Worm (Caenorhabditis elegans): Measurements from ENCODE around the gene scav-5.

scav-5 gene

DNA sequence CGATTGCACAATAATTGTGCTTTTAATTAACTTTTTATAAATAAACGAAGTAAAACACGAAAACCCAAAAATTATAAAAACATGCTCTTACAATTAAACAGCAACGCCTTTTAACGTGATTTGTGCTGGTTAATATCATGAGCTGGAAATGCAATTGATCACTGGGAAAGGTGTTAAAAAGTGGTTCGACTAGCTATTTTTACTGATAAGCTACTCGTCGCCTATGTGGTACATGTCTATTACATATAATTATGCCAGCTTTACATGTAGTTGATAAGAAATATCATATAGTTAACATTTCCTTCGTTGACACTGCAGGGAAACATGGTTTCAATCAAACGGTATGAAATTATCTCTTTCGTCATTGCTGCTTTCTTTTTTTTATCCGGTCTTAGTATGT, at the start of gene scav-5:
Gene scav-5, plus strand, starts transcription at position 297 of the 400 bp plus-strand sequence.
- no peak for TF ChIP-seq W03F9.2 (tag; optimal IDR thresholded peaks at IDR 0.05)
- no peak for TF ChIP-seq dao-5 (tag; optimal IDR thresholded peaks at IDR 0.05)
- TF ChIP-seq him-1 (tag; optimal IDR thresholded peaks at IDR 0.05): no peak

DNA sequence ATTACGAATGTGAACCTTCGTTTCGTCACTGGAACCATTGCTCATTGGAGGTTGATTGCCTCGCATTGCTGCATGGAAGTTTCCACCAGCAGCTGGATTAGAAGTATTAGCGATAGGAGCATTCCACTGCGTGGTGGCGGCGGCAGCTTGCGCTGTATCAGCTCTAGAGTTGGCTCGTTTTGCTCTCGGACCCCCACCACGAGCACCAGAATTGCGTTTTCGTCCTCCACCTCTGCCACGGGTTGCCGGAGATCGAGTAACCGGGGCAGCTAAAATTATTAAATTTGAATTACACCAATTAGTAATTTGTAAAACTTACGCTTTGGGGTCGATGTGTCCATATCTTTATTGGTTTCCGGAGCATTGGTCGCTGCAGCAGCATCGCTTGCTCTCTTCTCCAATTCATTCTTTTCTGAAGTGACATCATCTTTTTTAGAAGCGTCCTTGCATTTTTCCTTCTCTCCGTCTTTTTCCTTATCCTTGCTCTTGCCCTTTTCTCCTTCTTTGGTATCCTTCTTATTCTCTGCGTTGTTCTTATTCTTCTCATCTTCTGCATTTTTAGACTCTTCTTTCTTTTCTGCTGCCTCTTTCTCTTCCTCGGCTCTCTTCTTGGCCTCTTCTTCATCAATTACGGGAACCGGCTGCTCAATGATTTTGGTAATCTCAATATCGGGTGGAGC, 43.9 kb upstream of the scav-5 start:
- TF ChIP-seq him-1 (tag; optimal IDR thresholded peaks at IDR 0.05): no peak
- no peak for TF ChIP-seq W03F9.2 (tag; optimal IDR thresholded peaks at IDR 0.05)
- no peak for TF ChIP-seq dao-5 (tag; optimal IDR thresholded peaks at IDR 0.05)

DNA sequence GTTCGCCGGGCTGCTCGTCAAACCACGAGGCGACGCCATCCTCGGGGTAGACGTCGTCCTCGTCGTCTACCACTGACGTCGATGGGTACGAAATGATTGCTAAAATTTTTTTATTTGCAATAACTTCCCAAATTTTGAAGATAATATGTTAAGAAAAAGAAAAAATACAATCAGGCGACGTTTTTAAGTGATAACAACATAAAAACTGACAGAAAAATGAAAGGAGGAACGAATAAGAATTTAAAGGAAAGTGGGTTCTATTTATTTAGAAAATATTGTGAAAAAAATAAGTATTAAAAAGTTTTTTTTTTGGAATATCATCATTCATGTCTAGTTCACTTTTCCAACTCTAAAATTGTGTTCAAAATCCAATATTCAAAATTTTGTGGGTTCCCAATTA, 36.0 kb upstream of the scav-5 start, which contains the start of gene dpy-22:
Gene dpy-22, minus strand, starts transcription at position 101 of the 400 bp plus-strand sequence.
- TF ChIP-seq W03F9.2 (tag; optimal IDR thresholded peaks at IDR 0.05): no peak
- no peak for TF ChIP-seq him-1 (tag; optimal IDR thresholded peaks at IDR 0.05)
- no peak for TF ChIP-seq dao-5 (tag; optimal IDR thresholded peaks at IDR 0.05)

DNA sequence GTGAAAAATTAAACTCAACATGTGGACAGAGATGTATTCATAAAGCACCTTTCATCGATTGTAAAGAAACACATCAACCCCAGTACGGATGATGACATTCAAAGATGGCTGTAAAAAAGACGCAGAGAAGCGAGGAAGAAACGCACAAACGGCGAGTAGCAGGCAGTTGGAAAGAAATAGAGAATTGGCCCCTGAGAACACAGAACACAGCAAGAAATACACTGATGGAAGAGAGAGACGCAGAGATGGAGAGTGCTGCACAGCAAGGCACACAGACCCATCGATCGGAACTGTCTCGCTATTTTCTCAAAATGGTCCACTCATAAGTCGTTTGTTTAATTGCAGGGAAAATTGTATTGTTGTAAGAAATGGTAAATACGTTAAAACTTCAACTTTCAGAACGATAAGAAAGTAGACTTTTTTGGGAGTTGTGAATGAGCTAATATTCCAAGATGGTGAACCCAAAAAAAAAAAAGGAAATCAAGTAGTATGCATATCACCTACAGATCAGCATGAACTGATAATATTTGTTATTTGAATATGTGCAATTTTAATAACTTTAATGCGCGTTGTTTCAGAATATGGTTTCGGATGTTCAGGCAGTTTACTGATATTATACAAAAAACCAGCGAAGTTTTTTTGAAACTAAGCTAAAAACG, 35.4 kb upstream of the scav-5 start:
- TF ChIP-seq dao-5 (tag; optimal IDR thresholded peaks at IDR 0.05): peak; percentile 14
- no peak for TF ChIP-seq him-1 (tag; optimal IDR thresholded peaks at IDR 0.05)

DNA sequence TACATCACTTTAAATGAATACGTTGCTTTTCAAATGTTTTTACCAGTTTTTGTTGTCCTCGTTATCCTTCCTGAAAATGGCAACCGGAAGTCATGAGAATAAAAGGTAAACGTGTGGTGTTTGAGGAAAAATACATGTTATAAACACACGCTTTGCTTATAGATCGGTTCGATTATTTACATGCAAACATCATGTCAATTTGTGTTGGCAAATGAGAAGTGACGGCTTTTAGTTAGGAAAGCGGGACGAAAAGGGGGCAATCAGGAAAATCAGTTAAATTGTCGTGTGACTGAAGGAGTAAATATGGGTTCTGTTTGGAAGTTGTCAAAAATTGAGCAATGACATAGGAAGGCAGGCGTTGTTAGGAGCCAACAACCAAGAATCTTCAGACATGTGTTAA, 26.9 kb upstream of the scav-5 start, which contains the start of gene rrc-1:
Gene rrc-1, minus strand, starts transcription at position 74 of the 400 bp plus-strand sequence.
- no peak for TF ChIP-seq him-1 (tag; optimal IDR thresholded peaks at IDR 0.05)
- TF ChIP-seq W03F9.2 (tag; optimal IDR thresholded peaks at IDR 0.05): no peak
- no peak for TF ChIP-seq dao-5 (tag; optimal IDR thresholded peaks at IDR 0.05)

DNA sequence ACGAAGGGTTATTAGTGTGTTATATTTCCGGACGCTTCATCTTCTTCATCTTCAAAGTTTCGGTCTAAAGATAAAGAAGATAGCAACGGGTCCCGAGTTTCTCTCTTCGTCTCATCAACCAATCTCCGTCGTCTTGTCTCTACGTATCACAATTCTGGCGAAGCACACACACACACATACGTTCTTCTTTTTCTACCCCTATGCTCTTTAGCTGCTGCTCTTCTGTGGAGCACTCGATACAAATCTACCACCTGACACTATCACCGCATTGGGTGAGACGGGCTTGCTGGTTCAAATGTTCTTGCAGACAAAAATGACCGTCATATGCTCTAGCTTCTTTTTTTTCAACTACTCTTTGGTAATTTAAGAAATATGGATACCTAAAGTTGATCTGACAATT, 25.8 kb upstream of the scav-5 start:
- TF ChIP-seq W03F9.2 (tag; optimal IDR thresholded peaks at IDR 0.05): no peak
- TF ChIP-seq him-1 (tag; optimal IDR thresholded peaks at IDR 0.05): no peak
- no peak for TF ChIP-seq dao-5 (tag; optimal IDR thresholded peaks at IDR 0.05)

DNA sequence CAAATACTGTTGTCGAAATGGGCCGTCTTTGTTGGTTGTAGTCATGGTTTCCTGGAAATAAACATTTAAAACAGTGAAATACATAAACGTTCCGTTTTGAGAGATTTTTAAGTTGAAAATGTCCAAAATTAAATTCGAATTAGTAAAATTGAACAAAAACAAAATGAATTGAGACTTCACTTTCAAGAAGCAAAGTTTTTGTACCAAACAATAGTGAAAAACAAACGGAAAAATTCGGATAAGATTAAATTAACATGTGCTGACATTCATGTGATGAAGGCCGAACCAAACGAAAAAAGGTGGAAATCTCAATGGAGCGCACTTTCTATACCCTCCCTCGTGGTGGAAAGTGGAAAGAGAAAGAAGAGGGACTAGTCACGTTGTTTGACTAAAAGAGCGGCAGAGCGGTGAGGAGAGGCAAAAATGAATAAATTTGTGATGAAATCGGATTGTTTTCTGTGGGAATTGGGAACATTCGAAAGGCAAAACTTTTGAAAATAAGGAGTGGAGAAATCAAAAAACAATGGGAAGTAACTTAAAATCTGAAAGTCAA, 20.1 kb upstream of the scav-5 start, which contains the start of gene ipla-2:
Gene ipla-2, minus strand, starts transcription at position 51 of the 553 bp plus-strand sequence.
- TF ChIP-seq W03F9.2 (tag; optimal IDR thresholded peaks at IDR 0.05) (peak; percentile 72), dao-5 (tag; optimal IDR thresholded peaks at IDR 0.05) (no peak)

DNA sequence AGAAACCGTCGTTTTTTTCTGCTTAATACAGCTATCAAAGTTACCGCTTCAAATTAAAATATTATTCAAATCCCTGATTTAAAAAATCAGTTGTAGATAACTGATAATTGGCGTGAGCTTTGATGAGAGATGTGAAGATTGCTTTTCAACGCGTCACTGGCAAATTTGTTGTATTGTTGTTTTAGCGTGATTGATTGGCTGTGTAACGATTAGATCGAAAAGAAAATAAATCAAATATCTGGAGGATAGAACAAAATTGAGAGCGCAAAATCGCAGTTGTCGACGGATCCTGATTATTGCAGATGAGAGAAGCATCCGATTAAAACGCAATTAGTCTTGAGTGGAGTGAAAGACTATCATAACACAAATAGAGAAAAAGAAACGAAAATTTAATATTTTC, 17.3 kb upstream of the scav-5 start:
- TF ChIP-seq him-1 (tag; optimal IDR thresholded peaks at IDR 0.05): no peak
- TF ChIP-seq W03F9.2 (tag; optimal IDR thresholded peaks at IDR 0.05): no peak
- TF ChIP-seq dao-5 (tag; optimal IDR thresholded peaks at IDR 0.05): no peak

DNA sequence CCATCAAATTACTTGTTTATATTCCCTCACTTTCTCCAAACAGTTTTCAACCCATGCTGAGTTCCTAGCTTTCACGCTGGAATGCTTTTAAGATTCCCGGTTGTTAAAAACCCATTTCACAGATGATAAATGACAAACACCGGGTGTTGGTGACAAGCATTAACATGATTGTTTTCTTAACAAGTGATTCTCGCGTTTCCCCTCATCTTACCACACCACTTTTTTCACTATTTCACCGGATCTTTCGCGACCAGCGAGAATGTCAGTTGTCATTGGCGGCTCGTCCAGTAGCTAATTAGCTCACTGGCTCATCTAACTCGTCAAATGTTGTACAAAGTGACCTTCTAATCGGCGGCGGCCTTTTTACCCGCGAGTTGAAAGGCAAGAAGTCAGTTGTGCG, 16.1 kb upstream of the scav-5 start:
- TF ChIP-seq dao-5 (tag; optimal IDR thresholded peaks at IDR 0.05) (no peak), him-1 (tag; optimal IDR thresholded peaks at IDR 0.05) (no peak), W03F9.2 (tag; optimal IDR thresholded peaks at IDR 0.05) (no peak)

DNA sequence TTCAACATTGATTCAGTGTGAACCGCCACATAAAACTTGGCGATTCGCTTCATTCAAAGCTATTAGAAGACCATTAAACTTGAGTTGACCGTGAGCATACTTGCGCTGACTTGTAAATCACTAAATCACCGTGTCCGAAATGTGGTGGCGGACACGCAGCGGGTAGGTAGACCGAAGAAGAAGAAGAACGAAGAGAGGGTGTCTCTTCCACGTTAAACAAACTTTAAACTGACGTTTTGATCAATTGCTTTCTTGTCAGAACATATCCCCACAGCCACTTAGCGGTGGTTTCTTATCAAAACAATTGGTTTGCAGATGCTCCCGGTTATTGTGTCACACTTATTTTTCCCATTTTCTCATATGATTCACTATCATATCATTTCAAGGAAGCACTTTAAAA, 14.6 kb upstream of the scav-5 start:
- TF ChIP-seq dao-5 (tag; optimal IDR thresholded peaks at IDR 0.05) (no peak), him-1 (tag; optimal IDR thresholded peaks at IDR 0.05) (no peak), W03F9.2 (tag; optimal IDR thresholded peaks at IDR 0.05) (no peak)

DNA sequence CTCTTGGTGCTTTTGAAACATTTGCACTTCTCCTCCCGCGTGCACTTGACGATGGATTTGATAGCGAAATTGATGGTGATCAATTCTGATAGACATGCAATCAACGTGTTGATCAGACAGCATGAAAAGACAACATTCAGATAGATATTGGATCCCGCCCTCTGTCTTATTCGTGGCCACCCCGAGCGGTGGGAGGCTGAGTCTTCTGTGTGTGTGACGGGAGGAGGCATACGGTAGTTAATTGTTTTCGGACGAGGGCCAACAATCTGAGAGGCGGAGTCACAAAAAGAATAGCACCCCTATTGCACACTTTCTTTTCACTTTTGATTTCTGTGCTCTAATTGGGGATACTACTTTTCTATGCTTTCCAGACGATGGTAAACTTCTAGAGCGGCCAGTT, 12.2 kb upstream of the scav-5 start:
- TF ChIP-seq dao-5 (tag; optimal IDR thresholded peaks at IDR 0.05) (no peak), him-1 (tag; optimal IDR thresholded peaks at IDR 0.05) (no peak), W03F9.2 (tag; optimal IDR thresholded peaks at IDR 0.05) (no peak)

DNA sequence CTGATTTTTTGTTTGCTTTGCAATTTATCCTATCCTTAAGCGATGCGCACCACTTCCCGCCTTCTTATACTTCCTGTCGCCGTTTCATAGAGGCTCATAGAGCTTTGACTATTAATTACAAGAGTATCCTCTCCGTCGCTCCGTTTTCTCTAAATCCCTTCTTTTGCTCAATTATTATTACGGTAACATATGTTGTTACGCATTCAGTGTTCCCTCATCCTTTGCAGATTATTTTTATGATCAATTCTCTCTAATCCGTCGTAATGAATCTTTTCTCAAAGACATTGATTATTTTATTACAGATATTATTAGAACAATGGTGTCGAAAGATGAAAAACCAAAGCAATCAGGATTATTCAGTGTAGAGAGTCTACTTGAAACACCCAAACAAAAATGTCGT, 11.2 kb upstream of the scav-5 start, which contains the start of gene vab-15:
Gene vab-15, plus strand, starts transcription at position 301 of the 400 bp plus-strand sequence.
- TF ChIP-seq him-1 (tag; optimal IDR thresholded peaks at IDR 0.05) (no peak), dao-5 (tag; optimal IDR thresholded peaks at IDR 0.05) (no peak), W03F9.2 (tag; optimal IDR thresholded peaks at IDR 0.05) (no peak)

DNA sequence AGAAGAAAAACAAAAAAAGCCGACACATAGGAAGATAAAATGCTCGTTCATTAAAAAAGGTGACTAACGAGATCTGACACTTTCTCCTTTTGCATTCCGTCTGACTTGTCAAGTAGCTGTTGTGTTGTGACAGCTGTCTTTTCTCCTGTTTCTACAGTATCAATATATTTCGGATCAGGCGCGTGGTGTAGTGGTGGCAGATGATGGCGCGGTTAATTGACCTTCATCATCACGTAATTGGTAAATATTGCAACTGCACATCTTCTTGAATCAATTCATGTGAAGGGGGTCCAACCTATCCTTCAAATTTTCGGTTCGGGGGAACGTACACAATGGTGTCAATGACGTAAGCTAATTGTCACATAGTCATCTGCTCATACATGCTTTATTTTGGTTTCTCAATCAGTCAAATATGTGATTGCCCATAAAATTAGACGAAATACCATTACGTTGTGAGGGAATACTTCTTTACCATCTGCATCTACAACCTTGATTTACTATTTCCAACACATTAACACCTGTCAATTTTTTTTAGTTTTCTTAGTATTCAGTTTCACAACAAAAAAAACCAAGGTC, 9.9 kb upstream of the scav-5 start:
- no peak for TF ChIP-seq dao-5 (tag; optimal IDR thresholded peaks at IDR 0.05)
- TF ChIP-seq him-1 (tag; optimal IDR thresholded peaks at IDR 0.05): no peak
- no peak for TF ChIP-seq W03F9.2 (tag; optimal IDR thresholded peaks at IDR 0.05)

DNA sequence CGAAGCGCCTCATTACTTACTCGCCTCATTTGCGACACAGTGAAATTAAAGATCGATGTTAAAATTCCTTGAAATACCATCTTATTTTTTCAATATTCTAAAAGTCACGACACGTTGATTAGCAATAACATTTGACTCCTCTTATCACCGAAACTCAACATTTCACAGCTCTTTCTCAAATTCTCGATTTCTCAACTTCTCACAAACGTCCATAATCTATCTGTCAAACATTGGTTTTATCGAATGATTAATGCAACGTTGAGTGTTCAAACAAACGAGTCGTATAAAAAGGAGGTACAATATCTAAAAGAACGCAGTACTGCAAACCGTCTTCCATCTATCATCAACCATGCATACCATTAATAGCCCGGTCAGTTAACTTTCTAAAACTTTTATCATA, 7.9 kb upstream of the scav-5 start, which contains the start of gene lec-8:
Gene lec-8, plus strand, starts transcription at position 314 of the 400 bp plus-strand sequence.
- no peak for TF ChIP-seq dao-5 (tag; optimal IDR thresholded peaks at IDR 0.05)
- no peak for TF ChIP-seq him-1 (tag; optimal IDR thresholded peaks at IDR 0.05)
- no peak for TF ChIP-seq W03F9.2 (tag; optimal IDR thresholded peaks at IDR 0.05)
